Worm (Caenorhabditis elegans): ENCODE data around the gene msp-113.

Gene msp-113

DNA sequence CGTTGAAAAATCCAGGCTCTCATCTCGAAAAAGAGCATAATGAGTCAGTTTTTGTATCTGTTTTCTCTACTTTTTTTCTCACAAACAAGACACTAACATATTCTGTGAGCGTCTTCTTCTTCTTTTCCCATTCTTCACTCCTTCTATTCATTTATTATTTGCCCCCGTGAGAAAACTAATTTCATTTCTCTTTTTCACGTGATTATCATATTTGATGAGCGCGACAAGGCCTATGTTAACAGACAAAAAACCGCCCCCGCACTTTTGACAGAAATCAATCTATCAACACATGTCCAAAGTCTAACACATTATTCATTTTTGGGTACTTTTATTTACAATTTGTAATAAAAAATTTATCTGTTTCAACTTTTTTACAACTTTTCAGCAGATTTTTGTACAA is 39.9 kb downstream of the msp-113 start:
- TF ChIP-seq sem-2 (GFP tag; optimal IDR thresholded peaks at IDR 0.05) (no peak), lin-32 (GFP tag; optimal IDR thresholded peaks at IDR 0.05) (no peak), sptf-1 (tag; optimal IDR thresholded peaks at IDR 0.05) (no peak), ces-1 (GFP tag; optimal IDR thresholded peaks at IDR 0.05) (no peak), ceh-43 (GFP tag; optimal IDR thresholded peaks at IDR 0.05) (no peak), cnd-1 (tag; optimal IDR thresholded peaks at IDR 0.05) (no peak)

DNA sequence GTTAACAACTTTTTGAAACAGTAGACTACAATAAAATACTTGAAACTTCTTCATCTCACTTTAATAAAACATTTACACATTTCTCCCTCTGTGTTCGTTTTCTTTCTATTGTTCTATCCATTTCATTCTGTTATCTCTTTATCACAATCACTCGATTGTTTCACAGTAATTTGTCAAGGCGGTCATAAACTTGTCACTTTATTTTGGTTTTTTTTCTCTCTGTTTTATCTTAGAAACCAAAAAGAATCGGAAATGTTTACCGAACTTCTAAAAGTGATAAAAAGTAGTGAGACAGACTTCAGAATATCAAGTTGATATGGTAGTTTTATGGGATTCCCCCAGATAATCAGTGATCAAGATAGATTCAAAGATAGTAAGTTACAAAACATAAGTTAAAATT is 41.5 kb downstream of the msp-113 start, which contains the start of gene Y4C6B.2:
Y4C6B.2 (plus strand) TSS at position 320 of the 400 bp plus-strand sequence.
- no peak for TF ChIP-seq M03D4.4 (tag; optimal IDR thresholded peaks at IDR 0.05)
- no peak for TF ChIP-seq mls-2 (tag; optimal IDR thresholded peaks at IDR 0.05)
- TF ChIP-seq sptf-1 (tag; optimal IDR thresholded peaks at IDR 0.05), result no peak
- TF ChIP-seq zip-8 (tag; optimal IDR thresholded peaks at IDR 0.05), result no peak
- TF ChIP-seq unc-39 (tag; optimal IDR thresholded peaks at IDR 0.05), result no peak
- TF ChIP-seq ham-2 (GFP tag; optimal IDR thresholded peaks at IDR 0.05), result no peak

DNA sequence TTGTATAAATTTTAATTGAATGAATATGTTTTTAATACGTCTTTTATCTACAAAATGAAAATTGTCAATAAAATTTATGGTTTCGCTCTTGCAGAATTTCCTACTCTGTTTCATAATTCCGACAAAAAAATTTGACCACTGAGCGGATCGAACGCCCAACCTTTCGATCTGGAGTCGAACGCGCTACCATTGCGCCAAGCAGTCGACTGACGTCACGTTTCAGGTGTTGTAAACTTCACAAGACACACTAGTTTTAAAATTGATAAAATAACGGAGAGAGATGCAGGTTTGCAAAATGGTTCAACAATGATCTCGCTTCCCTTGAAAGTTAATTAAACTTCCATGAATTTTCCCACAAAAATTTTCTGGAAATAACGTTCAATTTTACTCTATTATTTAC is 46.4 kb downstream of the msp-113 start:
- TF ChIP-seq hlh-1 (tag; optimal IDR thresholded peaks at IDR 0.05), result no peak
- no peak for TF ChIP-seq unc-120 (tag; optimal IDR thresholded peaks at IDR 0.05; ENCODE audit: poor library complexity, severe bottlenecking)
- no peak for TF ChIP-seq sem-2 (GFP tag; optimal IDR thresholded peaks at IDR 0.05)
- no peak for TF ChIP-seq drap-1 (GFP tag; optimal IDR thresholded peaks at IDR 0.05)
- TF ChIP-seq ces-1 (GFP tag; optimal IDR thresholded peaks at IDR 0.05), result no peak
- no peak for TF ChIP-seq ceh-43 (GFP tag; optimal IDR thresholded peaks at IDR 0.05)
- TF ChIP-seq ceh-39 (tag; optimal IDR thresholded peaks at IDR 0.05), result no peak
- no peak for TF ChIP-seq ztf-11 (tag; optimal IDR thresholded peaks at IDR 0.05)
- TF ChIP-seq M03D4.4 (tag; optimal IDR thresholded peaks at IDR 0.05), result no peak
- TF ChIP-seq nhr-2 (tag; optimal IDR thresholded peaks at IDR 0.05), result no peak
- TF ChIP-seq lsy-2 (tag; optimal IDR thresholded peaks at IDR 0.05), result no peak

Measured in whole organism, mixed stage, embryonic.